Worm (Caenorhabditis elegans) whole organism, late embryonic: ENCODE measurements around the gene F37C12.21.
A peak's percentile ranks its signal among the peaks of the same experiment; 100 is the strongest.

Experiments used
- C38D4.7 ChIP-seq: fragments of 200-800 bp; sonication (Bioruptor generic); optimal IDR thresholded peaks from 2 replicates; lab custom pipeline; 2018; ENCODE audit warnings: mild to moderate bottlenecking, missing genetic modification characterization, moderate library complexity, missing compliant biosample characterization
- F13H6.1 ChIP-seq: sonication (generic microtip); optimal IDR thresholded peaks from 2 replicates; lab custom pipeline; 2016; ENCODE audit warnings: missing genetic modification characterization, missing compliant biosample characterization
- K02D7.2 ChIP-seq: sonication (generic microtip); optimal IDR thresholded peaks from 2 replicates; lab custom pipeline; 2017; ENCODE audit warnings: mild to moderate bottlenecking, missing genetic modification characterization, missing compliant biosample characterization
- T23F11.4 ChIP-seq: fragments of 200-800 bp; sonication (Bioruptor generic); optimal IDR thresholded peaks from 2 replicates; lab custom pipeline; 2018; ENCODE audit warnings: mild to moderate bottlenecking, missing genetic modification characterization, missing compliant biosample characterization
- Y22D7AL.16 ChIP-seq: sonication (generic microtip); optimal IDR thresholded peaks from 2 replicates; lab custom pipeline; 2016; ENCODE audit warnings: missing genetic modification characterization, missing compliant biosample characterization
- ama-1 ChIP-seq: fragments of 150-350 bp; optimal IDR thresholded peaks from 2 replicates; lab custom pipeline; 2014
- ceh-14 ChIP-seq: sonication (generic microtip); optimal IDR thresholded peaks from 2 replicates; lab custom pipeline; 2016; ENCODE audit warnings: missing genotype, missing genetic modification characterization, missing compliant biosample characterization
- ceh-2 ChIP-seq: sonication (generic microtip); optimal IDR thresholded peaks from 2 replicates; lab custom pipeline; 2016; ENCODE audit warnings: missing genotype, missing genetic modification characterization, missing compliant biosample characterization
- ceh-22 ChIP-seq: sonication (generic microtip); optimal IDR thresholded peaks from 2 replicates; lab custom pipeline; 2017; ENCODE audit warnings: missing biosample characterization, missing genetic modification characterization
- ceh-24 ChIP-seq: sonication (generic microtip); optimal IDR thresholded peaks from 2 replicates; lab custom pipeline; 2016; ENCODE audit warnings: mild to moderate bottlenecking, missing genetic modification characterization, missing compliant biosample characterization
- ceh-30 ChIP-seq: fragments of 150-350 bp; optimal IDR thresholded peaks from 2 replicates; lab custom pipeline; 2014; ENCODE audit warnings: missing biosample characterization, missing genetic modification characterization
- ceh-34 ChIP-seq: sonication (generic microtip); optimal IDR thresholded peaks from 2 replicates; lab custom pipeline; 2016; ENCODE audit warnings: mild to moderate bottlenecking, missing genetic modification characterization, missing compliant biosample characterization
- ceh-45 ChIP-seq: fragments of 200-800 bp; sonication (Bioruptor generic); IDR thresholded peaks from 2 replicates; pipeline ENCODE4 v1.3.6; 2022; ENCODE audit warnings: missing genetic modification reagents, missing genetic modification characterization, missing compliant biosample characterization
- ceh-48 ChIP-seq: sonication (generic microtip); optimal IDR thresholded peaks from 2 replicates; lab custom pipeline; 2016; ENCODE audit warnings: missing genetic modification characterization, inconsistent platforms, missing compliant biosample characterization
- ceh-6 ChIP-seq: fragments of 200-800 bp; sonication (Bioruptor generic); optimal IDR thresholded peaks from 2 replicates; lab custom pipeline; 2018; ENCODE audit warnings: mild to moderate bottlenecking, missing genetic modification characterization, missing compliant biosample characterization
- ceh-9 ChIP-seq: sonication (generic microtip); optimal IDR thresholded peaks from 2 replicates; lab custom pipeline; 2016; ENCODE audit warnings: mild to moderate bottlenecking, missing genetic modification characterization, inconsistent platforms, missing compliant biosample characterization
- che-1 ChIP-seq: sonication (generic microtip); optimal IDR thresholded peaks from 2 replicates; lab custom pipeline; 2016; ENCODE audit warnings: mild to moderate bottlenecking, missing genetic modification characterization, missing compliant biosample characterization
- dmd-4 ChIP-seq: sonication (generic microtip); optimal IDR thresholded peaks from 2 replicates; lab custom pipeline; 2016; ENCODE audit warnings: borderline replicate concordance, missing genetic modification characterization, missing compliant biosample characterization
- eyg-1 ChIP-seq: sonication (generic microtip); optimal IDR thresholded peaks from 2 replicates; lab custom pipeline; 2016; ENCODE audit warnings: missing genotype, missing genetic modification characterization, missing compliant biosample characterization
- fkh-10 ChIP-seq: fragments of 150-350 bp; optimal IDR thresholded peaks from 2 replicates; lab custom pipeline; 2014; ENCODE audit warnings: missing biosample characterization, missing genetic modification reagents, missing genetic modification characterization
- fkh-6 ChIP-seq: sonication (generic microtip); optimal IDR thresholded peaks from 2 replicates; lab custom pipeline; 2016; ENCODE audit warnings: missing genetic modification characterization, missing compliant biosample characterization
- gmeb-2 ChIP-seq: sonication (generic microtip); optimal IDR thresholded peaks from 2 replicates; lab custom pipeline; 2016; ENCODE audit warnings: missing genetic modification characterization, inconsistent platforms, missing compliant biosample characterization
- hlh-13 ChIP-seq: fragments of 200-800 bp; sonication (Bioruptor generic); optimal IDR thresholded peaks from 2 replicates; lab custom pipeline; 2018; ENCODE audit warnings: mild to moderate bottlenecking, missing genetic modification characterization, missing compliant biosample characterization
- hlh-30 ChIP-seq: sonication (generic microtip); optimal IDR thresholded peaks from 2 replicates; lab custom pipeline; 2017; ENCODE audit warnings: antibody characterized with exemption, missing genetic modification characterization, missing compliant biosample characterization; ENCODE audit not compliant: insufficient read depth
- hlh-6 ChIP-seq: sonication (generic microtip); optimal IDR thresholded peaks from 2 replicates; lab custom pipeline; 2016; ENCODE audit warnings: missing genotype, missing genetic modification characterization, missing compliant biosample characterization
- hlh-8 ChIP-seq: sonication (generic microtip); optimal IDR thresholded peaks from 2 replicates; lab custom pipeline; 2016; ENCODE audit warnings: missing genotype, missing genetic modification characterization, missing compliant biosample characterization
- lin-11 ChIP-seq: fragments of 200-800 bp; sonication (Bioruptor generic); optimal IDR thresholded peaks from 2 replicates; lab custom pipeline; 2018; ENCODE audit warnings: mild to moderate bottlenecking, missing genetic modification characterization, missing compliant biosample characterization
- madf-2 ChIP-seq: sonication (generic microtip); optimal IDR thresholded peaks from 2 replicates; lab custom pipeline; 2017; ENCODE audit warnings: missing genetic modification characterization, missing compliant biosample characterization
- nhr-11 ChIP-seq: fragments of 150-350 bp; optimal IDR thresholded peaks from 2 replicates; lab custom pipeline; 2014; ENCODE audit warnings: missing biosample characterization, missing genetic modification characterization
- nhr-232 ChIP-seq: sonication (generic microtip); optimal IDR thresholded peaks from 2 replicates; lab custom pipeline; 2016; ENCODE audit warnings: missing genetic modification characterization, missing compliant biosample characterization
- npax-4 ChIP-seq: sonication (generic microtip); optimal IDR thresholded peaks from 2 replicates; lab custom pipeline; 2016; ENCODE audit warnings: missing genetic modification characterization, missing compliant biosample characterization
- odd-2 ChIP-seq: sonication (generic microtip); optimal IDR thresholded peaks from 2 replicates; lab custom pipeline; 2017; ENCODE audit warnings: antibody characterized with exemption, mild to moderate bottlenecking, missing genetic modification characterization, missing compliant biosample characterization
- pag-3 ChIP-seq: sonication (generic microtip); optimal IDR thresholded peaks from 2 replicates; lab custom pipeline; 2016; ENCODE audit warnings: missing compliant biosample characterization, missing genetic modification characterization, borderline replicate concordance
- pat-9 ChIP-seq: fragments of 200-800 bp; sonication (Bioruptor generic); optimal IDR thresholded peaks from 2 replicates; lab custom pipeline; 2018; ENCODE audit warnings: mild to moderate bottlenecking, missing genetic modification characterization, moderate library complexity, missing compliant biosample characterization
- pha-2 ChIP-seq: sonication (generic microtip); optimal IDR thresholded peaks from 2 replicates; lab custom pipeline; 2017; ENCODE audit warnings: mild to moderate bottlenecking, missing genetic modification characterization, missing compliant biosample characterization
- pqm-1 ChIP-seq: sonication (generic microtip); optimal IDR thresholded peaks from 2 replicates; lab custom pipeline; 2016; ENCODE audit warnings: missing genetic modification characterization, missing compliant biosample characterization
- pros-1 ChIP-seq: fragments of 150-350 bp; optimal IDR thresholded peaks from 2 replicates; lab custom pipeline; 2014; ENCODE audit warnings: missing biosample characterization, missing genetic modification reagents, missing genetic modification characterization
- sox-2 ChIP-seq: fragments of 200-800 bp; sonication (Bioruptor generic); IDR thresholded peaks from 2 replicates; pipeline ENCODE4 v1.3.6; 2022; ENCODE audit warnings: missing genetic modification reagents, missing genetic modification characterization, missing compliant biosample characterization
- tbx-2 ChIP-seq: sonication (generic microtip); optimal IDR thresholded peaks from 2 replicates; lab custom pipeline; 2016; ENCODE audit warnings: missing genetic modification characterization, missing compliant biosample characterization
- tbx-7 ChIP-seq: sonication (generic microtip); optimal IDR thresholded peaks from 2 replicates; lab custom pipeline; 2016; ENCODE audit warnings: missing genotype, missing genetic modification characterization, missing compliant biosample characterization
- ttx-3 ChIP-seq: sonication (generic microtip); optimal IDR thresholded peaks from 2 replicates; lab custom pipeline; 2016; ENCODE audit warnings: missing genetic modification reagents, missing genetic modification characterization, missing compliant biosample characterization
- unc-3 ChIP-seq, 2 experiments: fragments of 200-800 bp in 1 of 2; sonication (Bioruptor generic) in 1 of 2; sonication (generic microtip) in 1 of 2; conservative IDR thresholded peaks in 1 of 2; optimal IDR thresholded peaks in 1 of 2; 2 replicates each; pipeline versions ENCODE4 v1.3.6 to Lab custom; 2016 to 2022; ENCODE audit warnings: missing compliant biosample characterization in 2 of 2, missing genetic modification characterization in 2 of 2, missing genetic modification reagents in 1 of 2
- unc-42 ChIP-seq: sonication (generic microtip); optimal IDR thresholded peaks from 2 replicates; lab custom pipeline; 2016; ENCODE audit warnings: missing genotype, missing genetic modification characterization, missing compliant biosample characterization
- unc-55 ChIP-seq: sonication (generic microtip); optimal IDR thresholded peaks from 2 replicates; lab custom pipeline; 2017; ENCODE audit warnings: missing biosample characterization, missing genetic modification reagents, missing genetic modification characterization
- unc-86 ChIP-seq: sonication (generic microtip); optimal IDR thresholded peaks from 2 replicates; lab custom pipeline; 2016; ENCODE audit warnings: missing genetic modification characterization, missing compliant biosample characterization
- zip-5 ChIP-seq: sonication (generic microtip); optimal IDR thresholded peaks from 2 replicates; lab custom pipeline; 2016; ENCODE audit warnings: missing genetic modification characterization, missing compliant biosample characterization
- ztf-16 ChIP-seq: sonication (generic microtip); optimal IDR thresholded peaks from 2 replicates; lab custom pipeline; 2017; ENCODE audit warnings: missing genetic modification characterization, missing compliant biosample characterization

F37C12.21 gene

ce11 chrIII:7179538-7180301, 8.4 kb upstream of the F37C12.21 start, which contains the start of the genes rps-14 and rpl-36 (continued):
- TF ChIP-seq ceh-14 (tag; lab: Kevin White, UChicago) (no peak), ceh-24 (no peak), unc-86 (tag; lab: Kevin White, UChicago) (peak; percentile 26), hlh-8 (no peak), Y22D7AL.16 (tag; lab: Kevin White, UChicago) (no peak), ceh-9 (tag; lab: Kevin White, UChicago) (no peak), pag-3 (tag; lab: Kevin White, UChicago) (no peak), unc-42 (tag; lab: Kevin White, UChicago) (peak; percentile 64), npax-4 (tag; lab: Kevin White, UChicago) (no peak), ztf-16 (tag; lab: Kevin White, UChicago) (no peak), hlh-13 (GFP tag; lab: Kevin White, UChicago) (no peak), ceh-2 (tag; lab: Kevin White, UChicago) (no peak), gmeb-2 (tag; lab: Kevin White, UChicago) (no peak), madf-2 (no peak), pros-1 (tag; lab: Kevin White, UChicago) (no peak), tbx-7 (tag; lab: Kevin White, UChicago) (no peak), unc-3 (GFP tag; conservative IDR thresholded peaks at IDR 0.05; lab: Robert Waterston, UW) (no peak), unc-3 (tag; optimal IDR thresholded peaks at IDR 0.05; lab: Kevin White, UChicago) (no peak), sox-2 (GFP tag; lab: Robert Waterston, UW) (0 out of 2 replicates have a peak, but pooled peaks have one; percentile 33), F13H6.1 (tag; lab: Kevin White, UChicago) (no peak), ceh-22 (tag; lab: Kevin White, UChicago) (no peak)

ce11 chrIII:7180613-7181012, 7.5 kb upstream of the F37C12.21 start, which contains the start of gene ndab-2:
Gene ndab-2, plus strand, starts transcription at chrIII:7180752.
- TF ChIP-seq ceh-14 (tag; lab: Kevin White, UChicago) = no peak
- TF ChIP-seq pqm-1 = no peak
- no peak for TF ChIP-seq ceh-34 (tag; lab: Kevin White, UChicago)
- TF ChIP-seq nhr-232 = no peak
- no peak for TF ChIP-seq fkh-6 (tag; lab: Kevin White, UChicago)
- TF ChIP-seq madf-2 = no peak
- no peak for TF ChIP-seq unc-55
- no peak for TF ChIP-seq tbx-2 (tag; lab: Kevin White, UChicago)
- no peak for TF ChIP-seq lin-11 (tag; lab: Kevin White, UChicago)
- TF ChIP-seq C38D4.7 (GFP tag; lab: Kevin White, UChicago) = no peak
- TF ChIP-seq, all 69 proteins: peak for 0

- TF ChIP-seq unc-42 (tag; lab: Kevin White, UChicago) (peak; percentile 3), tbx-7 (tag; lab: Kevin White, UChicago) (no peak), ztf-16 (tag; lab: Kevin White, UChicago) (no peak), dmd-4 (no peak), eyg-1 (tag; lab: Kevin White, UChicago) (no peak), pha-2 (tag; lab: Kevin White, UChicago) (no peak), unc-55 (no peak), ceh-6 (no peak), ttx-3 (peak; percentile 11), hlh-6 (no peak), fkh-10 (no peak), odd-2 (no peak), tbx-2 (tag; lab: Kevin White, UChicago) (peak; percentile 22), ceh-30 (no peak), nhr-11 (tag; lab: Kevin White, UChicago) (no peak), K02D7.2 (tag; lab: Kevin White, UChicago) (no peak), ceh-48 (tag; lab: Kevin White, UChicago) (no peak), ceh-45 (GFP tag; lab: Robert Waterston, UW) (no peak), zip-5 (tag; lab: Kevin White, UChicago) (no peak), T23F11.4 (no peak), hlh-30 (tag; lab: Kevin White, UChicago) (peak; percentile 91), ceh-2 (tag; lab: Kevin White, UChicago) (no peak), lin-11 (tag; lab: Kevin White, UChicago) (no peak), ceh-34 (tag; lab: Kevin White, UChicago) (no peak), ama-1 (lab: Kevin White, UChicago) (no peak), pat-9 (tag; lab: Kevin White, UChicago) (no peak), che-1 (tag; lab: Kevin White, UChicago) (no peak)
These were observed 6.3 kb upstream of the F37C12.21 start, which contains the start of gene epg-4 for ce11 chrIII:7181822-7182221. Gene epg-4, plus strand, starts transcription at chrIII:7182167.
